Worm (Caenorhabditis elegans) whole organism, L2 larva: ENCODE data around the gene sel-12.

Experiments used
- C34F6.9 ChIP-seq: fragments of 150-350 bp; optimal IDR thresholded peaks from 2 replicates; lab custom pipeline; 2014; ENCODE audit warnings: missing biosample characterization, missing genetic modification characterization
- F13H6.1 ChIP-seq: sonication (generic microtip); optimal IDR thresholded peaks from 2 replicates; lab custom pipeline; 2016; ENCODE audit warnings: missing genetic modification characterization, missing compliant biosample characterization
- R02D3.7 ChIP-seq: fragments of 150-350 bp; optimal IDR thresholded peaks from 2 replicates; lab custom pipeline; 2014; ENCODE audit warnings: missing biosample characterization, missing genetic modification characterization
- Y55F3AM.14 ChIP-seq: fragments of 200-800 bp; sonication (Bioruptor generic); optimal IDR thresholded peaks from 2 replicates; lab custom pipeline; 2018; ENCODE audit warnings: mild to moderate bottlenecking, missing genetic modification characterization, missing compliant biosample characterization
- alr-1 ChIP-seq: fragments of 150-350 bp; optimal IDR thresholded peaks from 2 replicates; lab custom pipeline; 2014; ENCODE audit warnings: missing biosample characterization, missing genetic modification characterization
- aly-2 ChIP-seq: fragments of 150-350 bp; optimal IDR thresholded peaks from 2 replicates; lab custom pipeline; 2014; ENCODE audit warnings: missing biosample characterization, missing genetic modification characterization
- ama-1 ChIP-seq: fragments of 150-350 bp; optimal IDR thresholded peaks from 2 replicates; lab custom pipeline; 2018; ENCODE audit warnings: inconsistent platforms
- blmp-1 ChIP-seq: sonication (generic microtip); optimal IDR thresholded peaks from 2 replicates; lab custom pipeline; 2017; ENCODE audit warnings: missing genetic modification characterization, mild to moderate bottlenecking, missing compliant biosample characterization, antibody characterized with exemption, moderate library complexity; ENCODE audit not compliant: insufficient read depth
- crh-2 ChIP-seq: sonication (generic microtip); optimal IDR thresholded peaks from 2 replicates; lab custom pipeline; 2017; ENCODE audit warnings: missing biosample characterization, missing genetic modification characterization
- dmd-4 ChIP-seq: sonication (generic microtip); optimal IDR thresholded peaks from 2 replicates; lab custom pipeline; 2017; ENCODE audit warnings: missing biosample characterization, missing genetic modification characterization
- egl-27 ChIP-seq: sonication (generic microtip); optimal IDR thresholded peaks from 3 replicates; lab custom pipeline; 2017; ENCODE audit warnings: missing biosample characterization, missing genetic modification reagents, missing genetic modification characterization
- elt-3 ChIP-seq: sonication (generic microtip); optimal IDR thresholded peaks from 2 replicates; lab custom pipeline; 2017; ENCODE audit warnings: missing biosample characterization, missing genetic modification characterization
- fos-1 ChIP-seq: fragments of 150-350 bp; optimal IDR thresholded peaks from 2 replicates; lab custom pipeline; 2014; ENCODE audit warnings: missing biosample characterization, missing genetic modification characterization
- gmeb-1 ChIP-seq: fragments of 150-350 bp; optimal IDR thresholded peaks from 2 replicates; lab custom pipeline; 2014; ENCODE audit warnings: missing biosample characterization, missing genetic modification characterization
- lin-11 ChIP-seq: fragments of 150-350 bp; sonication (generic microtip); optimal IDR thresholded peaks from 2 replicates; lab custom pipeline; 2014; ENCODE audit warnings: missing biosample characterization, missing genetic modification characterization, inconsistent platforms, mixed read lengths
- lin-13 ChIP-seq: fragments of 150-350 bp; optimal IDR thresholded peaks from 2 replicates; lab custom pipeline; 2014; ENCODE audit warnings: missing biosample characterization, missing genetic modification reagents, missing genetic modification characterization
- lin-39 ChIP-seq: fragments of 150-350 bp; optimal IDR thresholded peaks from 2 replicates; lab custom pipeline; 2014; ENCODE audit warnings: missing biosample characterization, missing genetic modification reagents, missing genetic modification characterization
- mab-5 ChIP-seq: fragments of 150-350 bp; optimal IDR thresholded peaks from 2 replicates; lab custom pipeline; 2014; ENCODE audit warnings: missing biosample characterization, missing genetic modification characterization
- mbf-1 ChIP-seq: sonication (generic microtip); optimal IDR thresholded peaks from 2 replicates; lab custom pipeline; 2017; ENCODE audit warnings: missing biosample characterization, missing genetic modification characterization
- nhr-10 ChIP-seq: sonication (generic microtip); optimal IDR thresholded peaks from 2 replicates; lab custom pipeline; 2017; ENCODE audit warnings: missing biosample characterization, missing genetic modification characterization
- nhr-11 ChIP-seq: fragments of 150-350 bp; optimal IDR thresholded peaks from 2 replicates; lab custom pipeline; 2014; ENCODE audit warnings: missing biosample characterization, missing genetic modification characterization
- nhr-12 ChIP-seq: fragments of 150-350 bp; optimal IDR thresholded peaks from 2 replicates; lab custom pipeline; 2014; ENCODE audit warnings: missing biosample characterization, missing genetic modification characterization
- nhr-129 ChIP-seq: fragments of 150-350 bp; optimal IDR thresholded peaks from 2 replicates; lab custom pipeline; 2014; ENCODE audit warnings: missing biosample characterization, missing genetic modification characterization
- nhr-21 ChIP-seq: fragments of 150-350 bp; optimal IDR thresholded peaks from 2 replicates; lab custom pipeline; 2014; ENCODE audit warnings: missing biosample characterization, missing genetic modification characterization
- nhr-237 ChIP-seq: fragments of 150-350 bp; optimal IDR thresholded peaks from 2 replicates; lab custom pipeline; 2014; ENCODE audit warnings: missing biosample characterization, missing genetic modification characterization
- nhr-25 ChIP-seq: fragments of 150-350 bp; sonication (generic microtip); optimal IDR thresholded peaks from 3 replicates; lab custom pipeline; 2014; ENCODE audit warnings: missing biosample characterization, missing genetic modification characterization
- nhr-6 ChIP-seq: fragments of 150-350 bp; optimal IDR thresholded peaks from 2 replicates; lab custom pipeline; 2014; ENCODE audit warnings: missing biosample characterization, missing genetic modification characterization
- nhr-77 ChIP-seq: fragments of 150-350 bp; optimal IDR thresholded peaks from 2 replicates; lab custom pipeline; 2014; ENCODE audit warnings: missing biosample characterization, missing genetic modification characterization
- peb-1 ChIP-seq: fragments of 150-350 bp; optimal IDR thresholded peaks from 2 replicates; lab custom pipeline; 2014; ENCODE audit warnings: missing biosample characterization, missing genetic modification characterization
- sem-4 ChIP-seq: fragments of 150-350 bp; optimal IDR thresholded peaks from 2 replicates; lab custom pipeline; 2014; ENCODE audit warnings: missing biosample characterization, missing genetic modification reagents, missing genetic modification characterization
- skn-1 ChIP-seq: sonication (generic microtip); optimal IDR thresholded peaks from 2 replicates; lab custom pipeline; 2017; ENCODE audit warnings: missing biosample characterization, missing genetic modification characterization
- sma-3 ChIP-seq: sonication (generic microtip); optimal IDR thresholded peaks from 2 replicates; lab custom pipeline; 2016; ENCODE audit warnings: missing genetic modification reagents, missing genetic modification characterization, missing compliant biosample characterization
- sma-9 ChIP-seq, 2 experiments: fragments of 150-350 bp in 1 of 2; sonication (generic microtip) in 1 of 2; optimal IDR thresholded peaks; 2 replicates each; lab custom pipeline; 2014 to 2016; ENCODE audit warnings: missing genetic modification characterization in 2 of 2, mild to moderate bottlenecking in 1 of 2, missing biosample characterization in 1 of 2, missing compliant biosample characterization in 1 of 2, missing genetic modification reagents in 1 of 2, moderate library complexity in 1 of 2
- snpc-4 ChIP-seq: fragments of 150-350 bp; optimal IDR thresholded peaks from 2 replicates; lab custom pipeline; 2014; ENCODE audit warnings: missing biosample characterization, missing genetic modification characterization
- unc-39 ChIP-seq: fragments of 150-350 bp; optimal IDR thresholded peaks from 2 replicates; lab custom pipeline; 2014; ENCODE audit warnings: missing biosample characterization, missing genetic modification characterization
- unc-55 ChIP-seq: fragments of 150-350 bp; sonication (generic microtip); optimal IDR thresholded peaks from 3 replicates; lab custom pipeline; 2014; ENCODE audit warnings: missing biosample characterization, missing genetic modification reagents, missing genetic modification characterization
- unc-62 ChIP-seq: fragments of 150-350 bp; optimal IDR thresholded peaks from 2 replicates; lab custom pipeline; 2014; ENCODE audit warnings: missing biosample characterization, missing genetic modification reagents, missing genetic modification characterization
- zag-1 ChIP-seq: fragments of 150-350 bp; optimal IDR thresholded peaks from 2 replicates; lab custom pipeline; 2014; ENCODE audit warnings: missing biosample characterization, missing genetic modification characterization
- ztf-11 ChIP-seq: sonication (generic microtip); optimal IDR thresholded peaks from 2 replicates; lab custom pipeline; 2017; ENCODE audit warnings: missing biosample characterization, missing genetic modification characterization

sel-12 gene

DNA sequence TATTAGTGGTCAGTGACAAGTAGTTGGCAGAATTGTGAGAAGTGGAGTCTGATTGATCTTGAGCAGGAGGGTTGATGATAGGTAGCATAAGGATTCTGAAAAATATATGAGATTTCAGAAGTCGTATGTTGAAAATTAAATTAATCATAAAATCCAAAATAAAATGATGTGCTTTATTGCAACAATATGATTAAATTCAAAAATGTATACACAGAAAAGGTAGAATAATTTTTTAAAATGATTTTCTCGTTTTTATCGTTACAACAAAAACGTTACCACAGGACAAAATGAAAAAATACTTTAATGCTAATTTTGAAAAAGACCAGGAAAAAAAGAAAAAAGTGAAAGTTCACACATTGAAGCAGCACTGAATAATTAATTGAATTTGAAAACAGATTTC lies 13.2 kb upstream of the sel-12 start, which contains the start of gene ZC13.10:
Gene ZC13.10 (minus strand): TSS at position 101 of the 400 bp plus-strand sequence.
- TF ChIP-seq mbf-1 (tag; lab: Kevin White, UChicago) (no peak), mab-5 (tag; lab: Kevin White, UChicago) (no peak), skn-1 (tag; lab: Kevin White, UChicago) (no peak), blmp-1 (no peak), unc-62 (no peak), nhr-77 (tag; lab: Kevin White, UChicago) (no peak), nhr-11 (no peak), dmd-4 (tag; lab: Kevin White, UChicago) (no peak), nhr-129 (no peak), aly-2 (tag; lab: Kevin White, UChicago) (no peak), C34F6.9 (no peak), gmeb-1 (tag; lab: Kevin White, UChicago) (no peak), ama-1 (lab: Kevin White, UChicago) (no peak), zag-1 (tag; lab: Kevin White, UChicago) (no peak), R02D3.7 (tag; lab: Kevin White, UChicago) (no peak), nhr-10 (tag; lab: Kevin White, UChicago) (no peak)

DNA sequence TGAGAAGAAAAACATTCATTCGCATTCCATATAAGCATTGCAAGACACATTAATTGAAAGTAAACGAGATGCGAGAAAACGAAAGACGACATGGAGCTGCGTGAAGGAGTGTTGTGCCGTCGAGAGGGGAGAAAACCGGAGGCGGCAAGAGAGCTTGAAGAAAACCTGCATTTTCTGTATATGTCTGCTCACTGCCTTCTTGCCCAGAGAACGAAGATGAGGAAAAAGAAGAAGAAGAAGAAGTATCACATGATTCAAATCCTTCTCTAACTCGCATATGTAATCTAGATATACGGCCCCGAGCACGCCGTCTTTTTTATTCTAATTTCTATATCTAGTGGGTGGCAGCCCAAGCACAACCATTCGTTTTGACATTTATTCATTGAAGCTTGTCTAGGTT lies 5.3 kb upstream of the sel-12 start:
- TF ChIP-seq C34F6.9 (peak; percentile 42), lin-11 (peak; percentile 46), blmp-1 (no peak), unc-55 (GFP tag; lab: Kevin White, UChicago) (peak; percentile 48), sma-9 (GFP tag; optimal IDR thresholded peaks at IDR 0.05; lab: Kevin White, UChicago) (peak; percentile 1), sma-9 (tag; optimal IDR thresholded peaks at IDR 0.05; lab: Kevin White, UChicago) (no peak), sma-3 (no peak), crh-2 (tag; lab: Kevin White, UChicago) (peak; percentile 2)

DNA sequence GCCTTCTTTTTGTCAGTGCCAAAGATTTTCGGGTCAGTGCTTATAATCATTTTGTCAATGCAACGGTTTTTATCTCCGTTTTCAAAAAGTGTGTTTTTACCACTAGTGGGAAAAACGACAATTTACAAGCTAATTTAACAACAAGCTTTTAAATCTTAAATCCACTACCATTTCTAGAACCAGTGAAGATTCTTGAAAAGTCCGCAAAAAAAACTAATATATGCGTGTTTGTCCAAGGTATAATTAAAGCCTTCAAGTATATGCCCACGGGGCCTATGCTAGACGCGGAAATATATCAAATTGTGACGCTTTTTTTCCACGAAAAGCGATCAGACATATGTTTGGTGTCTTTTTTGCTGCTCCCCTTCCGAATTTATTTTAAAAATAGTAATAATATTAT lies 3.1 kb upstream of the sel-12 start:
- TF ChIP-seq nhr-12 (tag; lab: Kevin White, UChicago) (no peak), alr-1 (tag; lab: Kevin White, UChicago) (no peak), C34F6.9 (no peak), ama-1 (lab: Kevin White, UChicago) (no peak), lin-39 (tag; lab: Kevin White, UChicago) (no peak), sma-9 (GFP tag; optimal IDR thresholded peaks at IDR 0.05; lab: Kevin White, UChicago) (no peak), sma-9 (tag; optimal IDR thresholded peaks at IDR 0.05; lab: Kevin White, UChicago) (no peak)

DNA sequence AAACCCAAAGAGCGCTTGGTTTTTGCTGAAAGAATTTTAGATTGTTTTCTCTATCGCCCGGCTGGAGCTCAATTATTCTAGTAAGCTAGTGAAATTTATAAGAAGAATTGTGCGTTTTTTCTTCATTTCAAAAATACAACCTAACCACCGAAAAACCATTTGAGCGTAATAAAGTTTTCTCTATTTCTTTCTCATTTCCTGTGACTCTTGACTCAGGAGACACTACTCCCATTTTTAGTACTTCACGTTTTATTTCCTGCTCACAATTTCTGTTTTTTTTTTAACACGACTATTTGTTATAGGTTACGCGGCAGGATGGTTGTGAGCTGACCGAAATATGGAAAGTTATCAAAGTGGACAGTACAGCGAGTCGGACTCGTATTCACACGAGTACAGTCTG lies 2.7 kb upstream of the sel-12 start, which contains the start of gene F35H12.6:
Gene F35H12.6 (plus strand): TSS at position 301 of the 400 bp plus-strand sequence.
- TF ChIP-seq fos-1: no peak
- TF ChIP-seq elt-3: no peak
- no peak for TF ChIP-seq unc-39 (tag; lab: Kevin White, UChicago)
- no peak for TF ChIP-seq peb-1 (tag; lab: Kevin White, UChicago)
- no peak for TF ChIP-seq nhr-21 (tag; lab: Kevin White, UChicago)
- TF ChIP-seq ztf-11 (tag; lab: Kevin White, UChicago): no peak
- TF ChIP-seq mbf-1 (tag; lab: Kevin White, UChicago): no peak
- no peak for TF ChIP-seq nhr-237 (tag; lab: Kevin White, UChicago)
- TF ChIP-seq gmeb-1 (tag; lab: Kevin White, UChicago): no peak
- no peak for TF ChIP-seq mab-5 (tag; lab: Kevin White, UChicago)
- no peak for TF ChIP-seq skn-1 (tag; lab: Kevin White, UChicago)
- TF ChIP-seq nhr-25 (tag; lab: Kevin White, UChicago): no peak

DNA sequence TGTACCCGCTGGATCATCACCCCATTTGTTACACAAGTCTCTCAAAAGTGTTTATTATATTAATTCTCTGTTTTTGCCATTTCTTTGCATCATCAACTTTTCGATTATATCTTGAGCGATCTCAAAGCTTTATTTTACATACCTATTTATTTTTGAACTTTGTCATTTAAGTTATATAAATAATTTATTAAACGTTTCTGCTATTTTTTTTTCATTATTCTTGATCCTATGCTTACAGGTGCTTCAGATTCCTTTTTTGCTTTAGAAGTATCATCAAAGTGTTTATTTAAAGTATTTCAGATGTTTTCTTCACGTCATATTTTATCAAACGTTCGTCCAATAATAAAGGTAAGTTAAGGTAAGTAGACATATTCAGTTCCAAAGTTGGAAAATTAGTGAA lies 2.4 kb downstream of the sel-12 start, which contains the start of gene F35H12.5:
Gene F35H12.5 (plus strand): TSS at position 301 of the 400 bp plus-strand sequence.
- TF ChIP-seq nhr-12 (tag; lab: Kevin White, UChicago) (no peak), crh-2 (tag; lab: Kevin White, UChicago) (no peak), skn-1 (tag; lab: Kevin White, UChicago) (no peak), dmd-4 (tag; lab: Kevin White, UChicago) (no peak), nhr-10 (tag; lab: Kevin White, UChicago) (no peak), peb-1 (tag; lab: Kevin White, UChicago) (no peak), lin-13 (GFP tag; lab: Kevin White, UChicago) (no peak), F13H6.1 (tag; lab: Kevin White, UChicago) (no peak), nhr-11 (no peak), Y55F3AM.14 (GFP tag; lab: Kevin White, UChicago) (no peak), sma-3 (no peak), elt-3 (no peak), aly-2 (tag; lab: Kevin White, UChicago) (no peak), sma-9 (GFP tag; optimal IDR thresholded peaks at IDR 0.05; lab: Kevin White, UChicago) (no peak), sma-9 (tag; optimal IDR thresholded peaks at IDR 0.05; lab: Kevin White, UChicago) (no peak), nhr-6 (tag; lab: Kevin White, UChicago) (no peak), egl-27 (no peak), mab-5 (tag; lab: Kevin White, UChicago) (no peak), ama-1 (lab: Kevin White, UChicago) (no peak), sem-4 (tag; lab: Kevin White, UChicago) (no peak), snpc-4 (tag; lab: Kevin White, UChicago) (no peak)
